Fruit fly (Drosophila melanogaster): ENCODE data around the gene CG15465.

CG15465 gene

DNA sequence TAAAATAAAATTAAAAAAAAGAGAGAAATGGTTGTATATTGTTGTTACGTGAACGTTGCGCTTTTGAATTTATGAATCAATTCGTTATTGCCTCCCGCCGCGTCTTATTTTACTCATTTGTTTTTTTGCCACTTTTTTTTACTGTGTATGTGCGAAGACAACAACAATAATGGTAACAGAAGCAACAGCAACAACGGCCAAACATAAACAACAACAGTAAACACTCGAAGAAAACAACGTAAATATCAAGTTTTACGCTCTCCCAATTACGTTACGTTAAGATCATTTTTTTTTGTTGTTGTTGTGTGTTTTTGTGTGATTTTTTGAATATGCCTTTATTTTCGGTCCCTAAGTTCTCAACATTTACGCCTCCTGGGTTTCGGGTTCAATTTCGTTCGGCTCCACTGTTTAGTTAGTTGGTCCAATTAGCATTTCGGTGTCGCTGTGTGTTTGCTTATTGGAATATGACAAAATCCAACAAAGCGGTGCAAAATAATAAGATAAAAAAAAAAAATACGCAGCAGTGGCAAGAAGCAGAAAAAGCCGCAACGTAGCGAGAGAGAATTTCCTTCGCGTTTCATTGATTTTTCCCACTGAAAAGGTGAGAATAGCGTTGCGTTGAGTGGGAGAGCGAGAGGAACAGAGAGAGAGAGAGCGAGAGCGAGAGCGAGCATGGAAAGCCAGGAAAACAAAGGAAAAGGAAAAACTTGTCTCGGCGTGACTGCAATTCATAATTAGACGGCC, 577 bp downstream of the CG15465 start (continued):
- TF ChIP-seq CG1529 (GFP tag; optimal IDR thresholded peaks at IDR 0.05) (no peak), Mad (GFP tag; optimal IDR thresholded peaks at IDR 0.05) (no peak), amos (GFP tag; IDR thresholded peaks at IDR 0.05; ENCODE audit: partially characterized antibody) (no peak), Hr78 (GFP tag; optimal IDR thresholded peaks at IDR 0.05) (no peak), CG10274 (GFP tag; optimal IDR thresholded peaks at IDR 0.05) (no peak), tll (GFP tag; optimal IDR thresholded peaks at IDR 0.05) (no peak), en (GFP tag; optimal IDR thresholded peaks at IDR 0.05) (peak; percentile 12), CG12071 (GFP tag; optimal IDR thresholded peaks at IDR 0.05) (no peak), Oaz (GFP tag; IDR thresholded peaks at IDR 0.05) (0 out of 2 replicates have a peak, but pooled peaks have one; percentile 9), H2.0 (GFP tag; IDR thresholded peaks at IDR 0.05) (no peak), pum (GFP tag; optimal IDR thresholded peaks at IDR 0.05) (no peak), CG9932 (GFP tag; IDR thresholded peaks at IDR 0.05) (peak; percentile 20; the same call in 1 of the 2 replicates), CG7963 (GFP tag; IDR thresholded peaks at IDR 0.05; ENCODE audit: partially characterized antibody) (no peak), eyg (GFP tag; optimal IDR thresholded peaks at IDR 0.05) (no peak), CG5245 (GFP tag; optimal IDR thresholded peaks at IDR 0.05) (peak; percentile 7), lmd (GFP tag; IDR thresholded peaks at IDR 0.05) (peak; percentile 36; the same call in 1 of the 2 replicates), PHDP (tag; optimal IDR thresholded peaks at IDR 0.05) (peak; percentile 39), fd102C (GFP tag; optimal IDR thresholded peaks at IDR 0.05) (no peak), Hand (GFP tag; optimal IDR thresholded peaks at IDR 0.05) (no peak), GATAe (GFP tag; conservative IDR thresholded peaks at IDR 0.05) (no peak), CG9609 (GFP tag; optimal IDR thresholded peaks at IDR 0.05) (no peak), CG9727 (GFP tag; optimal IDR thresholded peaks at IDR 0.05) (peak; percentile 70), dmrt11E (tag; optimal IDR thresholded peaks at IDR 0.05) (peak; percentile 22), CG17385 (GFP tag; optimal IDR thresholded peaks at IDR 0.05) (peak; percentile 90), CG7839 (tag; optimal IDR thresholded peaks at IDR 0.05) (peak; percentile 48), trem (tag; optimal IDR thresholded peaks at IDR 0.05) (no peak), Sin3A (optimal IDR thresholded peaks at IDR 0.05) (no peak), CG8924 (tag; optimal IDR thresholded peaks at IDR 0.05) (peak; percentile 56), CG10267 (tag; optimal IDR thresholded peaks at IDR 0.05) (no peak), Deaf1 (tag; optimal IDR thresholded peaks at IDR 0.05) (no peak), ci (GFP tag; IDR thresholded peaks at IDR 0.05) (no peak), dimm (GFP tag; IDR thresholded peaks at IDR 0.05) (no peak), CG10462 (GFP tag; optimal IDR thresholded peaks at IDR 0.05) (no peak), bbx (GFP tag; IDR thresholded peaks at IDR 0.05; ENCODE audit: partially characterized antibody) (no peak), ATbp (GFP tag; optimal IDR thresholded peaks at IDR 0.05) (peak; percentile 40), grn (GFP tag; optimal IDR thresholded peaks at IDR 0.05) (no peak), hth (optimal IDR thresholded peaks at IDR 0.05) (no peak), sc (optimal IDR thresholded peaks at IDR 0.05) (no peak), sc (GFP tag; optimal IDR thresholded peaks at IDR 0.05) (no peak), CG10209 (GFP tag; optimal IDR thresholded peaks at IDR 0.05) (no peak), CG3838 (GFP tag; optimal IDR thresholded peaks at IDR 0.05) (no peak), CG11085 (GFP tag; IDR thresholded peaks at IDR 0.05) (no peak), ttk (GFP tag; IDR thresholded peaks at IDR 0.05) (no peak), Oli (tag; optimal IDR thresholded peaks at IDR 0.05) (peak; percentile 44), CG2678 (tag; optimal IDR thresholded peaks at IDR 0.05) (peak; percentile 50), br (optimal IDR thresholded peaks at IDR 0.05) (no peak), CG16815 (GFP tag; optimal IDR thresholded peaks at IDR 0.05) (no peak), D19B (GFP tag; optimal IDR thresholded peaks at IDR 0.05) (peak; percentile 24), crp (GFP tag; optimal IDR thresholded peaks at IDR 0.05) (no peak), Sox100B (GFP tag; optimal IDR thresholded peaks at IDR 0.05) (peak; percentile 17)
